Worm (Caenorhabditis elegans): Measurements from ENCODE around the gene B0361.14.

- TF ChIP-seq hmg-20 (GFP tag; IDR thresholded peaks at IDR 0.05) (no peak), pha-4 (tag; optimal IDR thresholded peaks at IDR 0.05) (no peak), lsl-1 (GFP tag; optimal IDR thresholded peaks at IDR 0.05) (no peak), snpc-4 (GFP tag; optimal IDR thresholded peaks at IDR 0.05) (no peak), snpc-4 (tag; optimal IDR thresholded peaks at IDR 0.05) (no peak), cebp-1 (GFP tag; IDR thresholded peaks at IDR 0.05) (no peak), cebp-1 (tag; optimal IDR thresholded peaks at IDR 0.05) (no peak)
Measured at ce11 chrIII:7275296-7275695, 24.0 kb downstream of the B0361.14 start, which contains the start of gene psd-1.
